Fruit fly (Drosophila melanogaster) whole organism, larva: ENCODE data around the gene CG4271.

ENCODE experiments used
- noc ChIP-seq: fragments of 200-800 bp; sonication (Bioruptor generic); optimal IDR thresholded peaks from 3 replicates; lab custom pipeline; 2019; ENCODE audit warnings: missing biosample characterization, mild to moderate bottlenecking, missing genetic modification characterization, moderate library complexity

Gene CG4271

DNA sequence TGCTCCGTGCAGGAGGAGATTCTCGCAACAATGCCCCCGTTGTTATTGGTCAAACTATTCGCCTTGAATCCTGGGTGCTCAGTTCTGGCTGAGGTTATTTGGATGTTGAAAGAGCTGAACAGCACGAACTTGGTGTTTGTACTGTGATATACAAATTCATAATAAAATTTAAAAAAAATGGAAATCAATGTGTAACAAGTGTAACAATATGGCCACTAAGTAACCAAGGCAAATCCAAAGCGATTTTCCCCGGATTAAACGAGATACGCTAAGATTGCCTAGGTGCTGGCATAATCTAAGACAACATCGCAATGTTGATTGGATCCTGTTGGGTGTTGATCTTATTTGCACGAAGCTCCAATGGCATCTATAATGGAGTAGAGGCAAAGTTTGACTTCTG is at the start of gene CG4271:
TSS of gene CG4271 (plus strand) at position 301 of the 400 bp plus-strand sequence.
- TF ChIP-seq noc (tag; lab: Kevin White, UChicago): no peak

dm6 chr2L:2236722-2237121 is 48.2 kb upstream of the CG4271 start, which contains the start of gene Sec24CD:
Gene Sec24CD, minus strand, starts transcription at chr2L:2236844.
- TF ChIP-seq noc (tag; lab: Kevin White, UChicago): no peak

- no peak for TF ChIP-seq noc (tag; lab: Kevin White, UChicago)
Observed at dm6 chr2L:2238151-2238550, 46.8 kb upstream of the CG4271 start, which contains the start of gene Tengl3. Gene Tengl3, minus strand, starts transcription at chr2L:2238251.

DNA sequence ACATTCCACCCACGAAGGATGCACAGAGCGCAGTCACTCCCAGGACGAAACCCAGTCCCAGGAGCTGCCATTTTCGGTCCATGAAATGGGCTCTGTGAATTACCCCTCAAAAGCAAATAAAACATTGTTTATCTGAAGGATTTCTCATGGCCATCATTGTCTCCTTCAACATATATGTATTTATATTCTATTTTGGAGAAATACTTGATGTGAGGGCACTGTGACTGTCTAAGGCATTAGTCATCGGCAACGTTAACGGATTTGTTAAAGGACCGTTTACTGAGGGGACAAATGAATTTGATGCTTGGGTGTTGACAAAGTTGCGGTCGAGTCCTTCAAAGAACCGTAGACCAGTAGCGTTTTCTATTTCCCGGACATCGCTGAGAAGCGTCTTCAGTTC is 45.7 kb upstream of the CG4271 start, which contains the start of gene Tengl2:
TSS of gene Tengl2 (minus strand) at position 101 of the 400 bp plus-strand sequence.
- TF ChIP-seq noc (tag; lab: Kevin White, UChicago): no peak

DNA sequence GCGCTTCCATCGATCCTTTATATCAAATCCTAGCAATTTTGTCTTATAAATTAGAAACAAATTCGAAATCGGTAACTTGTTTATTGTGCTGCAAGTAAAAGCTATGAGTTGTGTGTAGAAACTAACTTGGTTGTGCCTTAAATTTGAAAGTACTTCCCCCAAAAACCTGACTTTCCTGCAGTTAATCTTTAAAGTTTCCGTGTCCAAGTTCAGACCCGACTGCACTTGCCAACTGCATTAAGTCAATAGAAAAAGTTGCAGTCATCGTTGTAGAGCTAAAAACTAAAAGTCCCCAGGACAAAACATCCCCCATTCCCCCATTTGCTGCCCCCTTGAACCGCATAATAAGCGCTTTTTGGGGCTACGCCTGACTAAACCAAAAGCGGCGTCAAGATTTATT is 44.5 kb upstream of the CG4271 start, which contains the start of gene Tengl1:
TSS of gene Tengl1 (minus strand) at position 101 of the 400 bp plus-strand sequence.
- no peak for TF ChIP-seq noc (tag; lab: Kevin White, UChicago)

dm6 chr2L:2242139-2242538 is 42.8 kb upstream of the CG4271 start, which contains the start of gene CG4267:
Gene CG4267, plus strand, starts transcription at chr2L:2242378.
- TF ChIP-seq noc (tag; lab: Kevin White, UChicago): no peak

DNA sequence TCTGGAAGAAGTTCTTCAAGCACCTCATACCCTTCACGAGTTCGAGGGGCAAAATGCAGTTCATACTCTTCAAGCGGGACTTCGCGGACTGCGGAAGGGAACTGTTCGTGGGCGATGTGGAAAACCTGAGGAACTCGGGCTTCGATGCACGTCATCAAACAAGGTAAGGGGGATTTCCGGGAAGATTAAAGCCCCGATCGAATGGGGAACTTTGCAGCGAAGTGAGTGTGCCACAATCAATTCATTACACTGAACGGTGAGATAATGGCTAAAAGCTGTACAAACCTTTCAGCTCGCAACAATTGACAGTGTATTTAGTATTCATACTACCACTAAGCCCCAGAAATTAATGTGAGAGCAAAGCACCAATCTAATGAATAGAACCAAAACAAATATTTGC is 42.2 kb upstream of the CG4271 start:
- no peak for TF ChIP-seq noc (tag; lab: Kevin White, UChicago)

- TF ChIP-seq noc (tag; lab: Kevin White, UChicago): no peak
Observed at dm6 chr2L:2249578-2249977, 35.4 kb upstream of the CG4271 start.

dm6 chr2L:2251175-2251574 is 33.8 kb upstream of the CG4271 start, which contains the start of gene Ser12:
Gene Ser12, minus strand, starts transcription at chr2L:2251275.
- TF ChIP-seq noc (tag; lab: Kevin White, UChicago): no peak

- no peak for TF ChIP-seq noc (tag; lab: Kevin White, UChicago)
Observed at dm6 chr2L:2252241-2252640, 32.7 kb upstream of the CG4271 start, which contains the start of gene CG17239. Gene CG17239, minus strand, starts transcription at chr2L:2252341.

- TF ChIP-seq noc (tag; lab: Kevin White, UChicago): no peak
Observed at dm6 chr2L:2252745-2253144, 32.2 kb upstream of the CG4271 start, which contains the start of gene CG17234. Gene CG17234, plus strand, starts transcription at chr2L:2253045.

- no peak for TF ChIP-seq noc (tag; lab: Kevin White, UChicago)
Observed at dm6 chr2L:2254950-2255349, 30.0 kb upstream of the CG4271 start, which contains the start of gene Send1. Gene Send1, minus strand, starts transcription at chr2L:2255050.

DNA sequence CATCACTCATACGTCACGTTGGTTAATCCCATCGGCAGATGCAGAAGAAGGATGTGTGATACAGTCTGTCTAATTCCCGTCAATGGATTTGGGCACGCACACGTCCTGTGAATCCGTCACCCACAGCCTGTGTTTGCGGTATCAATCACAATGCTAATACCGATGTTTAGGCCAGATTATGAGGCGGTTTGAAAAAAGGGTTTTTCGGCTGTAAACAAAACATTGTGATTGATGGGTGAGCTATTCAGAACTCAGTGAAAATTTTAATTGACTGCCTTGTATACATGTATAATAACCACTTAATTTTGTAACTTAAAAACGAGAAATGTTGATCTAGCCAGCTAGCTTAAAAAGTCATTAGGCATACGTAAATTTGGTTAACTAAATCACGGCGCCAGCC is 21.8 kb upstream of the CG4271 start, which contains the start of gene CG4270:
TSS of gene CG4270 (plus strand) at position 301 of the 400 bp plus-strand sequence.
- TF ChIP-seq noc (tag; lab: Kevin White, UChicago): no peak

DNA sequence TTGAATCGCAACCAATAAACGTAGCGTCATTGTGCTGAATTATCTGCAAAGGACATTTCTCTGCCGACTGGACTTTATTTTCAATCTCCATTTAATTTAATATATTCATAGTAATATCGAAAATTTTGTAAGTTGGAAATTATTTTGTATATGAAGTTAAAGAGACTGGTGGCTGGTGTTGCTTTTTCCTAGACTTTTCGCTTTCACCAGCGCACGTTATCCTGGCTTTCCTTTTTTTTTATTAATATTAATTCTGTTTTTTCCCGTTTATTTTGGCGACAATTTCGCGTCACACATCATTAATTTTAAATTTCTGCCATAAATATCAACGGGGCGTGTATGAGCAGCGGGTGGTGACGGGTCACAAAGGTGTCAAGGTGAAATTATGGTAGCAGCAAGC is 19.7 kb upstream of the CG4271 start, which contains the start of gene CG34049:
TSS of gene CG34049 (minus strand) at position 101 of the 400 bp plus-strand sequence.
- no peak for TF ChIP-seq noc (tag; lab: Kevin White, UChicago)

DNA sequence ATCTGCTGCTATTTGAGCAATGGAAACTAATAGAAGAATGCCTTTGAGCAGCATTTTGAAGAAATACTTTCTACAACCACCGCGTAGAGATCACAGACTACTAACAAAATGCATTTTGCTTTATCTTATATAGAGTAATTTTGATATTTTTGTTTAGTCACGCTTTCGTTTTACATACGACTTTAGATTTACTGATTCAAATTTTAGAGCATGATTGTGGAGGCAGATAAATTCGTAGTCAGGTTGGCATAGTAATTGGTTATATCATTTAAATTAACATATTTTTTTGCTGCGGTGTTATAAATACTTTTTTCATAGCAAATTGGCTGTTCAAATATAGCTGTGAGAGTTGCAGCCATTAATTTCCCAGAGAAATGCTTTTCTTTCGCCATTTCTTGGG is 15.9 kb upstream of the CG4271 start, which contains the start of gene CG17242:
TSS of gene CG17242 (minus strand) at position 101 of the 400 bp plus-strand sequence.
- no peak for TF ChIP-seq noc (tag; lab: Kevin White, UChicago)

DNA sequence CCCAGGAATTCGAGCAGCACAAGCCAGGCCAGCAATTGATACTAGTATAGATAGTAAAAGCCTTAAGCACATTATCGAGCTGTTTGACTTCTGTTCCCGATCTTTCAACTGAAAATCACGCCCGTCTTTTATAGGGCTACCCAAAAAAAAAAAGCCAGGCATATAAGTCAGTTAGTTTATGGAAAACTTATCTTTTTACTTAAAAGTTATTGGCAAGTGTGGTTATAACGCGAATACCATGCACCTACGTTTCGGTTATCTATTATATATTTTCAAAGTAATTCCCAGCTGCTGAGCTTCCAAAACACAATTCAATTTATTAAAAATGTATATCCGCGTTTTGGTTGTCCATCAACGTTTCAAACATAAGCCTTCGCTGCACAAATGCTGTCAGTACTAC is 1.8 kb downstream of the CG4271 start, which contains the start of gene CG31681:
TSS of gene CG31681 (minus strand) at position 101 of the 400 bp plus-strand sequence.
- no peak for TF ChIP-seq noc (tag; lab: Kevin White, UChicago)

dm6 chr2L:2287807-2288206 is 2.8 kb downstream of the CG4271 start, which contains the start of gene CG42658:
Gene CG42658, minus strand, starts transcription at chr2L:2287907.
- no peak for TF ChIP-seq noc (tag; lab: Kevin White, UChicago)
